Fruit fly (Drosophila melanogaster) whole organism, embryonic: ENCODE results near the gene CG13056.

ENCODE experiments used
- Abd-B ChIP-seq: fragments of 200-800 bp; sonication (Bioruptor generic); optimal IDR thresholded peaks from 2 replicates; lab custom pipeline; 2018; ENCODE audit warnings: missing biosample characterization, mild to moderate bottlenecking, missing genetic modification characterization, moderate library complexity
- CG10147 ChIP-seq: fragments of 200-800 bp; sonication (Bioruptor generic); optimal IDR thresholded peaks from 2 replicates; lab custom pipeline; 2019; ENCODE audit warnings: missing biosample characterization, mild to moderate bottlenecking, missing genetic modification characterization, moderate library complexity
- CG14014 ChIP-seq: fragments of 200-800 bp; sonication (Bioruptor generic); IDR thresholded peaks from 2 replicates; pipeline ENCODE4 v1.3.6; 2022; ENCODE audit warnings: missing biosample characterization, missing genetic modification characterization
- CG15269 ChIP-seq: fragments of 200-800 bp; sonication (Bioruptor generic); optimal IDR thresholded peaks from 2 replicates; lab custom pipeline; 2018; ENCODE audit warnings: missing biosample characterization, mild to moderate bottlenecking, missing genetic modification characterization, moderate library complexity
- CG1603 ChIP-seq: fragments of 200-800 bp; sonication (Bioruptor generic); optimal IDR thresholded peaks from 2 replicates; lab custom pipeline; 2019; ENCODE audit warnings: missing biosample characterization, mild to moderate bottlenecking, missing genetic modification characterization, moderate library complexity
- CG16813 ChIP-seq: fragments of 200-800 bp; sonication (Bioruptor generic); IDR thresholded peaks from 3 replicates; pipeline ENCODE4 v1.3.6; 2022; ENCODE audit warnings: missing biosample characterization, missing genetic modification characterization; ENCODE audit not compliant: partially characterized antibody
- CG18011 ChIP-seq: fragments of 200-800 bp; sonication (Bioruptor generic); optimal IDR thresholded peaks from 2 replicates; lab custom pipeline; 2017; ENCODE audit warnings: missing biosample characterization, missing genetic modification characterization, mild to moderate bottlenecking, moderate library complexity, missing genotype
- CG2116 ChIP-seq: fragments of 200-800 bp; sonication (Bioruptor generic); optimal IDR thresholded peaks from 3 replicates; lab custom pipeline; 2018; ENCODE audit warnings: missing biosample characterization, mild to moderate bottlenecking, missing genetic modification characterization
- CG31365 ChIP-seq: fragments of 200-800 bp; sonication (Bioruptor generic); optimal IDR thresholded peaks from 2 replicates; lab custom pipeline; 2018; ENCODE audit warnings: missing biosample characterization, mild to moderate bottlenecking, missing genetic modification characterization
- CG3407 ChIP-seq: fragments of 200-800 bp; sonication (Bioruptor generic); optimal IDR thresholded peaks from 2 replicates; lab custom pipeline; 2018; ENCODE audit warnings: missing biosample characterization, mild to moderate bottlenecking, missing genetic modification characterization
- CG3726 ChIP-seq: fragments of 200-800 bp; sonication (Bioruptor generic); IDR thresholded peaks from 3 replicates; pipeline ENCODE4, ENCODE4 v1.3.6; 2022; ENCODE audit warnings: missing biosample characterization, missing genetic modification characterization
- CG3847 ChIP-seq: fragments of 200-800 bp; sonication (Bioruptor generic); IDR thresholded peaks from 2 replicates; pipeline ENCODE4 v1.3.6; 2022; ENCODE audit warnings: missing biosample characterization, missing genetic modification characterization
- CG4854 ChIP-seq: fragments of 200-800 bp; sonication (Bioruptor generic); optimal IDR thresholded peaks from 2 replicates; lab custom pipeline; 2016; ENCODE audit warnings: missing biosample characterization, missing genetic modification characterization, inconsistent platforms
- CG6683 ChIP-seq: fragments of 200-800 bp; sonication (Bioruptor generic); optimal IDR thresholded peaks from 2 replicates; lab custom pipeline; 2017; ENCODE audit warnings: missing biosample characterization, mild to moderate bottlenecking, missing genetic modification characterization, missing genetic modification reagents
- CG7271 ChIP-seq: fragments of 200-800 bp; sonication (Bioruptor generic); optimal IDR thresholded peaks from 2 replicates; lab custom pipeline; 2018; ENCODE audit warnings: missing biosample characterization, mild to moderate bottlenecking, missing genetic modification characterization, moderate library complexity
- CG8924 ChIP-seq: fragments of 200-800 bp; optimal IDR thresholded peaks from 3 replicates; lab custom pipeline; 2019; ENCODE audit warnings: missing biosample characterization, mild to moderate bottlenecking, missing genetic modification characterization, moderate library complexity
- CG9797 ChIP-seq: fragments of 200-800 bp; sonication (Bioruptor generic); optimal IDR thresholded peaks from 3 replicates; lab custom pipeline; 2018; ENCODE audit warnings: missing biosample characterization, mild to moderate bottlenecking, missing genetic modification characterization
- CoRest ChIP-seq: fragments of 200-800 bp; sonication (Bioruptor generic); optimal IDR thresholded peaks from 3 replicates; lab custom pipeline; 2018; ENCODE audit warnings: missing biosample characterization, mild to moderate bottlenecking, missing genetic modification characterization, moderate library complexity
- GATAe ChIP-seq: fragments of 200-800 bp; sonication (Bioruptor generic); conservative IDR thresholded peaks from 2 replicates; pipeline ENCODE4 v1.3.6; 2022; ENCODE audit warnings: missing biosample characterization, missing genetic modification characterization
- Hey ChIP-seq: fragments of 200-800 bp; sonication (Bioruptor generic); optimal IDR thresholded peaks from 3 replicates; lab custom pipeline; 2018; ENCODE audit warnings: missing biosample characterization, mild to moderate bottlenecking, missing genetic modification characterization
- MBD-R2 ChIP-seq: fragments of 200-800 bp; sonication (Bioruptor generic); IDR thresholded peaks from 2 replicates; pipeline ENCODE4 v1.3.6; 2022; ENCODE audit warnings: missing biosample characterization, missing genetic modification characterization
- Max ChIP-seq: fragments of 200-800 bp; sonication (Bioruptor generic); optimal IDR thresholded peaks from 2 replicates; lab custom pipeline; 2016; ENCODE audit warnings: missing biosample characterization, mild to moderate bottlenecking, missing genetic modification characterization
- NFAT ChIP-seq: fragments of 200-800 bp; sonication (Bioruptor generic); IDR thresholded peaks from 2 replicates; pipeline ENCODE4 v1.3.6; 2022; ENCODE audit warnings: missing biosample characterization, missing genetic modification characterization
- Neu2 ChIP-seq: fragments of 200-800 bp; sonication (Bioruptor generic); optimal IDR thresholded peaks from 3 replicates; lab custom pipeline; 2016; ENCODE audit warnings: missing biosample characterization, missing genetic modification characterization, borderline replicate concordance
- Optix ChIP-seq: fragments of 200-800 bp; sonication (Bioruptor generic); IDR thresholded peaks from 3 replicates; pipeline ENCODE4 v1.3.6; 2022; ENCODE audit warnings: missing biosample characterization, missing genetic modification characterization
- Stat92E ChIP-seq, 3 experiments: fragments of >200 bp in 2 of 3; fragments of 200-800 bp in 1 of 3; sonication (Bioruptor generic) in 1 of 3; optimal IDR thresholded peaks; 2 replicates each; lab custom pipeline; 2017 to 2019; ENCODE audit warnings: missing biosample characterization in 3 of 3, missing genetic modification characterization in 3 of 3, mild to moderate bottlenecking in 1 of 3, moderate library complexity in 1 of 3
- Vsx1 ChIP-seq: fragments of 200-800 bp; sonication (Bioruptor generic); optimal IDR thresholded peaks from 2 replicates; lab custom pipeline; 2017; ENCODE audit warnings: missing biosample characterization, mild to moderate bottlenecking, missing genetic modification characterization, missing genetic modification reagents
- Xrp1 ChIP-seq: fragments of 200-800 bp; sonication (Bioruptor generic); IDR thresholded peaks from 2 replicates; pipeline ENCODE4 v1.3.6; 2022; ENCODE audit warnings: missing biosample characterization, missing genetic modification characterization
- ase ChIP-seq: fragments of 200-800 bp; sonication (Bioruptor generic); IDR thresholded peaks from 3 replicates; pipeline ENCODE4 v1.3.6; 2022; ENCODE audit warnings: missing biosample characterization, missing genetic modification characterization
- disco-r ChIP-seq: fragments of 200-800 bp; sonication (Bioruptor generic); optimal IDR thresholded peaks from 2 replicates; lab custom pipeline; 2016; ENCODE audit warnings: missing biosample characterization, missing genetic modification characterization
- gsb-n ChIP-seq: fragments of 200-800 bp; sonication (Bioruptor generic); optimal IDR thresholded peaks from 3 replicates; lab custom pipeline; 2018; ENCODE audit warnings: missing biosample characterization, mild to moderate bottlenecking, missing genetic modification characterization
- her ChIP-seq: fragments of 200-800 bp; sonication (Bioruptor generic); optimal IDR thresholded peaks from 2 replicates; lab custom pipeline; 2016; ENCODE audit warnings: missing biosample characterization, missing genetic modification characterization
- hth ChIP-seq: fragments of >200 bp; optimal IDR thresholded peaks from 2 replicates; lab custom pipeline; 2017; ENCODE audit warnings: inconsistent platforms
- knrl ChIP-seq: fragments of 200-800 bp; sonication (Bioruptor generic); IDR thresholded peaks from 3 replicates; pipeline ENCODE4 v1.3.6; 2022; ENCODE audit warnings: missing biosample characterization, missing genetic modification characterization; ENCODE audit not compliant: partially characterized antibody
- nau ChIP-seq: fragments of 200-800 bp; sonication (Bioruptor generic); optimal IDR thresholded peaks from 3 replicates; lab custom pipeline; 2017; ENCODE audit warnings: missing biosample characterization, mild to moderate bottlenecking, missing genetic modification characterization, missing genetic modification reagents
- org-1 ChIP-seq: fragments of 200-800 bp; sonication (Bioruptor generic); optimal IDR thresholded peaks from 2 replicates; lab custom pipeline; 2017; ENCODE audit warnings: missing biosample characterization, missing genetic modification characterization
- p53 ChIP-seq: fragments of 200-800 bp; sonication (Bioruptor generic); optimal IDR thresholded peaks from 2 replicates; lab custom pipeline; 2016; ENCODE audit warnings: missing biosample characterization, missing genetic modification characterization
- ranshi ChIP-seq: fragments of 200-800 bp; sonication (Bioruptor generic); IDR thresholded peaks from 2 replicates; pipeline ENCODE4 v1.3.6; 2022; ENCODE audit warnings: missing biosample characterization, missing genetic modification characterization
- repo ChIP-seq: fragments of 200-800 bp; sonication (Bioruptor generic); optimal IDR thresholded peaks from 2 replicates; lab custom pipeline; 2016; ENCODE audit warnings: missing biosample characterization, missing genetic modification characterization
- run ChIP-seq: fragments of 200-800 bp; sonication (Bioruptor generic); optimal IDR thresholded peaks from 3 replicates; lab custom pipeline; 2018; ENCODE audit warnings: missing biosample characterization, mild to moderate bottlenecking, missing genetic modification characterization
- sc ChIP-seq, 3 experiments: fragments of >200 bp in 2 of 3; fragments of 200-800 bp in 1 of 3; sonication (Bioruptor generic) in 1 of 3; optimal IDR thresholded peaks; 2 replicates in 2 of 3; 3 replicates in 1 of 3; lab custom pipeline; 2017; ENCODE audit warnings: mild to moderate bottlenecking in 1 of 3, missing biosample characterization in 1 of 3, missing genetic modification characterization in 1 of 3, missing genetic modification reagents in 1 of 3
- sd ChIP-seq: fragments of 200-800 bp; sonication (Bioruptor generic); optimal IDR thresholded peaks from 3 replicates; lab custom pipeline; 2018; ENCODE audit warnings: missing biosample characterization, mild to moderate bottlenecking, missing genetic modification characterization, moderate library complexity
- slou ChIP-seq: fragments of 200-800 bp; sonication (Bioruptor generic); optimal IDR thresholded peaks from 3 replicates; lab custom pipeline; 2016; ENCODE audit warnings: missing biosample characterization, missing genetic modification characterization
- tx ChIP-seq: fragments of 200-800 bp; sonication (Bioruptor generic); optimal IDR thresholded peaks from 2 replicates; lab custom pipeline; 2016; ENCODE audit warnings: missing biosample characterization, missing genetic modification characterization
- vvl ChIP-seq: fragments of 200-800 bp; sonication (Bioruptor generic); IDR thresholded peaks from 2 replicates; pipeline ENCODE4 v1.3.6; 2022; ENCODE audit warnings: missing biosample characterization, missing genetic modification characterization
- wek ChIP-seq: fragments of 200-800 bp; sonication (Bioruptor generic); optimal IDR thresholded peaks from 3 replicates; lab custom pipeline; 2018; ENCODE audit warnings: missing biosample characterization, mild to moderate bottlenecking, missing genetic modification characterization, moderate library complexity
- zen2 ChIP-seq: fragments of 200-800 bp; sonication (Bioruptor generic); IDR thresholded peaks from 3 replicates; pipeline ENCODE4 v1.3.6; 2022; ENCODE audit warnings: missing biosample characterization, missing genetic modification characterization; ENCODE audit not compliant: partially characterized antibody

Gene CG13056

dm6 chr3L:16380770-16381169, 47.7 kb downstream of the CG13056 start (continued):
- TF ChIP-seq run (tag; lab: Kevin White, UChicago) (peak; percentile 31), gsb-n (peak; percentile 57), ranshi (GFP tag; lab: Robert Waterston, UW) (0 out of 2 replicates have a peak, but pooled peaks have one; percentile 21), her (GFP tag; lab: Kevin White, UChicago) (peak; percentile 61), Neu2 (no peak)

dm6 chr3L:16381184-16381797, 48.2 kb downstream of the CG13056 start, which contains the start of gene Agpat4:
Gene Agpat4 (minus strand): TSS chr3L:16381570.
- peak; percentile 89 for TF ChIP-seq wek (GFP tag; lab: Kevin White, UChicago)
- TF ChIP-seq Vsx1 (GFP tag; lab: Kevin White, UChicago): no peak
- peak; percentile 34 for TF ChIP-seq Hey
- no peak for TF ChIP-seq hth (lab: Kevin White, UChicago)
- TF ChIP-seq knrl (GFP tag; lab: Robert Waterston, UW): peak; percentile 56; the same call in 2 of the 3 replicates
- no peak for TF ChIP-seq sc (optimal IDR thresholded peaks at IDR 0.05; lab: Kevin White, UChicago)
- no peak for TF ChIP-seq sc (GFP tag; optimal IDR thresholded peaks at IDR 0.05; lab: Kevin White, UChicago)
- TF ChIP-seq CG2116: peak; percentile 15
- no peak for TF ChIP-seq CG3726 (GFP tag; lab: Robert Waterston, UW)
- no peak for TF ChIP-seq CG7271 (tag; lab: Kevin White, UChicago)
- no peak for TF ChIP-seq zen2 (GFP tag; lab: Robert Waterston, UW)
- TF ChIP-seq CG31365 (tag; lab: Kevin White, UChicago): peak; percentile 99
- no peak for TF ChIP-seq repo (GFP tag; lab: Kevin White, UChicago)
- TF ChIP-seq her (GFP tag; lab: Kevin White, UChicago): no peak
- TF ChIP-seq Max (GFP tag; lab: Kevin White, UChicago): no peak
- TF ChIP-seq org-1 (GFP tag; lab: Kevin White, UChicago): no peak
- TF ChIP-seq Optix (GFP tag; lab: Robert Waterston, UW): no peak
- no peak for TF ChIP-seq CG6683 (GFP tag; lab: Kevin White, UChicago)
- TF ChIP-seq CG9797 (GFP tag; lab: Kevin White, UChicago): peak; percentile 62
- no peak for TF ChIP-seq Xrp1 (GFP tag; lab: Robert Waterston, UW)
- no peak for TF ChIP-seq CG3847 (GFP tag; lab: Robert Waterston, UW)
- TF ChIP-seq CG4854 (GFP tag; lab: Kevin White, UChicago): no peak
- no peak for TF ChIP-seq slou (GFP tag; lab: Kevin White, UChicago)
- TF ChIP-seq disco-r (GFP tag; lab: Kevin White, UChicago): no peak
- TF ChIP-seq NFAT (GFP tag; lab: Robert Waterston, UW): no peak
- TF ChIP-seq CG18011 (GFP tag; lab: Kevin White, UChicago): no peak
- TF ChIP-seq CG14014 (GFP tag; lab: Robert Waterston, UW): no peak; the same call in 1 of the 2 replicates
- peak; percentile 37 for TF ChIP-seq CG1603 (tag; lab: Kevin White, UChicago)
- peak; percentile 98 for TF ChIP-seq GATAe
- TF ChIP-seq p53 (GFP tag; lab: Kevin White, UChicago): no peak
- peak; percentile 36; the same call in 1 of the 2 replicates for TF ChIP-seq MBD-R2 (GFP tag; lab: Robert Waterston, UW)
- no peak for TF ChIP-seq nau (GFP tag; lab: Kevin White, UChicago)
- peak; percentile 67 for TF ChIP-seq CoRest (tag; lab: Kevin White, UChicago)
- TF ChIP-seq CG10147 (GFP tag; lab: Kevin White, UChicago): no peak
- no peak for TF ChIP-seq CG3407 (GFP tag; lab: Kevin White, UChicago)
- no peak for TF ChIP-seq vvl (GFP tag; lab: Robert Waterston, UW)
- TF ChIP-seq ase (GFP tag; lab: Robert Waterston, UW): no peak
- peak; percentile 73 for TF ChIP-seq sd (tag; lab: Kevin White, UChicago)
- no peak for TF ChIP-seq CG15269 (tag; lab: Kevin White, UChicago)
- TF ChIP-seq ranshi (GFP tag; lab: Robert Waterston, UW): no peak
- TF ChIP-seq Abd-B (GFP tag; lab: Kevin White, UChicago): peak; percentile 11
- TF ChIP-seq tx: no peak
- no peak for TF ChIP-seq CG16813
- no peak for TF ChIP-seq Stat92E (GFP tag; optimal IDR thresholded peaks at IDR 0.05; lab: Kevin White, UChicago)
- no peak for TF ChIP-seq CG8924 (tag; lab: Kevin White, UChicago)
